Worm (Caenorhabditis elegans): Measurements from ENCODE around the gene fbxb-60.

DNA sequence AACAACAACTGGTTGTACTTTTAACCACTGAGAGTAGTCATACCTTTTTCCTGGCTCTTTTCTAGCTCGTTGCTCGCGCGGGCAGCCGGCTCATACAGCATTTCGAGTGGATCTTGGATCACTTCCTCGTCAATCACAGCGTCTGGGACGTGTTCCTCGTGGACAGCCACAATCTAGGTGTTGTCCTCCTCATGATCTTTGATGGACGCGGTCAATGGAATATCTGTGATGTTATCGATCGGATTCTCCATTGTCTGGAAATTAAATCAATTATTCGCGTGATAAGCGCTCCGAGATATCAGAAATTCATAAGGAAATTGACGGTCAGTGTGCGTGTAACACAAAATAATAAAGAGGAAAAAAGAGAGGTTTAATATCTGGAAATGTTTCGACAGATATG lies 17.7 kb upstream of the fbxb-60 start, which contains the start of gene F21D9.8:
- no peak for TF ChIP-seq lin-13 (GFP tag; optimal IDR thresholded peaks at IDR 0.05)
- no peak for TF ChIP-seq skn-1 (tag; optimal IDR thresholded peaks at IDR 0.05)
- TF ChIP-seq F13H6.1 (tag; optimal IDR thresholded peaks at IDR 0.05), result no peak
- TF ChIP-seq ztf-4 (tag; optimal IDR thresholded peaks at IDR 0.05), result no peak
- TF ChIP-seq elt-3 (tag; optimal IDR thresholded peaks at IDR 0.05), result no peak
- TF ChIP-seq nhr-23 (tag; optimal IDR thresholded peaks at IDR 0.05), result no peak

Data from whole organism, L2 larva.